Fruit fly (Drosophila melanogaster): Measurements from ENCODE around the gene Pde6.

DNA sequence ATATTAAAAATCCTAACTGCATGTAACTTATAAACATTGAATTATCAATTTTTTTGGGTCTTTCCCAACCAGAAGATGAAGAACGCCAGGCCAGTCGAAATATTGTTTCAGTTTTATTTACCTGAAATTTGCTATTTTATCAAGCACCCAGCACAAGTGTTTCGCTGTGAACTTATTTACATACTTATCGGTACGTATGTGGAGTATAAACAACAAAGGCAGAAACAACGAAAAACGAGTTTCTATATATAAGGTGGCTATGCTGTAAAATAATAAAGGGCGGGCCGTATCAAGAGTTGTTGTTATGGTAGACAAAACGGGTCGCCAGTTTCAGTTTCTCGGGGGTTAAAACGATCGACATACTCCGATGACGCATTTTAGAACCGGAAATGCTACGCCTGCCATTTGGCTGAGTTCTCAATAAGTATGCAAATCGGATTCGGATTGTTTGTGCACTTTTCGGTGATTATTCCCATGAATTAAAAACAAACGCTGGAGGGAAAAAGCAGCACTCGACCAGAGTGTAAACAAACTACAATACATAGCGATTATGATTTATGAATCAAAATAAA is 78.4 kb downstream of the Pde6 start:
- no peak for TF ChIP-seq psq (optimal IDR thresholded peaks at IDR 0.05)
- no peak for TF ChIP-seq EcR (GFP tag; optimal IDR thresholded peaks at IDR 0.05)
- TF ChIP-seq usp (GFP tag; optimal IDR thresholded peaks at IDR 0.05): no peak

All from whole organism.